Worm (Caenorhabditis elegans) whole organism, L4/young adult: ENCODE results near the gene C28A5.2.

Experiments
- dao-5 ChIP-seq: sonication (generic microtip); optimal IDR thresholded peaks from 2 replicates; lab custom pipeline; 2016; ENCODE audit warnings: missing genotype, missing genetic modification characterization, moderate library complexity, missing compliant biosample characterization
- him-1 ChIP-seq: sonication (generic microtip); optimal IDR thresholded peaks from 2 replicates; lab custom pipeline; 2016; ENCODE audit warnings: missing genotype, missing genetic modification reagents, missing genetic modification characterization, missing compliant biosample characterization

DNA sequence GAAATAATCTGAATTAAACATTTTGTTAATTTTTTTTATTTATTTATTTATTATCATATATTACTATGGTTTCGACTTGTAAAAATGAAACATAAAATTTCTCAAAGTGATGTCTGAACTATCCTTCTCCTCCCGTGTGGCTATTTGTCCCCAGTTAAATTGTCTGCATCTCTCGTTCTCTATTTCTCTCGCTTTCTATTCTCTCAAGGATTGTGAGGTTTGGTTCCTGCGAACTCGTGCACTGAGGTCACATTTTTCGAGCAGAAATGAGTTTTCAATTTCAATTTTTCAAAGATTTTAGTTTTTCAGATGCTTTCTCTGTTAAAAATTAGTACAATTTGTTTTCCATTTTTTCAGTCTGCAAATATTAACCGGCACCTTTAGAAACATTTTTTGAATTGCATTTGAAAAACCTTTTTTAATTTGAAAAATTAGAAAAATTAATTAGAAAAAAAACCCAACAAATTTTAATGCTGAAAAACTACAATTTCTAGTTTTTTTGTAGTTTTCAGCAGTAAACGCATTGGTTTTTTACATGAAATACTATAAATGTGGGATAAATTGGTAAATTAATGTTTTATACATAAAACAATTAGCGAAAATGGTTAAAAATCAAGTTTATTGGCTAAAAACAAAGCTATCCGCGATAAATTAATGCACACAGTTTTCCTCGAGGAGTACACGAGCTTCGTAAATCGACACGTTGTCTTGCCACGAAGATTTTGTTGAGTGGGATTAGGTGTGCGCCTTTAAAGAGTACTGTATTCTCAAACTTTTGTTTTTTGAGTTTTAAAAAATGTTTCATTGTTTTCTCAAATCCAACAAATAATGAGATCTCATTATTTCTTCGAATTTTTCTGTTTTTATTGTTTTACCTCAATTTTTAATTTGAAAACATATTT, 27.0 kb downstream of the C28A5.2 start:
- no peak for TF ChIP-seq dao-5 (tag; lab: Kevin White, UChicago)
- no peak for TF ChIP-seq him-1
